Fruit fly (Drosophila melanogaster) S2 (cell line): Measurements from ENCODE around the gene sl.

ENCODE experiments used
- CG8478 ChIP-seq: fragments of >200 bp; optimal IDR thresholded peaks from 2 replicates; lab custom pipeline; 2018
- CTCF ChIP-seq, 2 experiments: fragments of >200 bp; optimal IDR thresholded peaks; 2 replicates each; lab custom pipeline; 2018

sl gene

DNA sequence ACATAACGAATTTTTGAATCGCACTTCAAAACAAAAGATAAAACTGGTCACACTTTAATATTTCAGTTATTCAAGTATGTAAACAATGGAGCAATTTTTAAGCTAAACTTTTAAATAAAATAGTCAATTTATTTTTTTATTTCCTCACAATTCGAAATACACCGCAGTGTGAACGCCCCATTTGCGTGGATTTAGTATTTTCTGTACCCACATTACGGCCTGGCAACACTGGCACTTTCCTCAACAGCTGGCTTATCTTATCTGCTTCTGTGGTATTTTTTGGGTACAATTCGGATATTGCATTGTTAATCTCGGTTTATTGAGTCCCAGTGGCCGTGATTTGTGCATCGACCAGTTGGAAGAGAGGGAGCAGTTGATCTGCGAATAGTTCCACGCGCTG is at the start of gene sl:
Gene sl, plus strand, starts transcription at position 254 of the 400 bp plus-strand sequence.
- TF ChIP-seq CG8478 (lab: Kevin White, UChicago) = no peak

DNA sequence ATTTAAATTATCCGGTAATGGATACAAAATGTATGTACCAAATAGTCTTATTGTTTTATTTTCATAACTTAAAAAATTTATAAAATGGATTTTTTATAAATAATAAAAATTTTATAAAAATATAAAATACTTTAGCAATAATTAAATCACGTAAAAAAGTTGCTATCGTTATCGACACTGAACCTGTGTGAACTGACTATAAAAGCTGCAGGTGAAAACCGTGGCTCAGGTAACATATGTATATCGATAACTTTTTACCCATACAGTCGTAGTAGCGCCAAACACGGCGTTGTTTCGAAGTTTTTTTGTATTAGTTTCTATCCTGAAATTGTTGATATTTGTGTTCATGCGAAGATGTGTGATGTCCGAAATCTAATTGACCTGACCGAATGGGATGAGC is 46.5 kb upstream of the sl start, which contains the start of gene CG3679:
Gene CG3679, plus strand, starts transcription at position 235 of the 400 bp plus-strand sequence.
- TF ChIP-seq CTCF (optimal IDR thresholded peaks at IDR 0.05; lab: Kevin White, UChicago) (no peak), CG8478 (lab: Kevin White, UChicago) (no peak)

DNA sequence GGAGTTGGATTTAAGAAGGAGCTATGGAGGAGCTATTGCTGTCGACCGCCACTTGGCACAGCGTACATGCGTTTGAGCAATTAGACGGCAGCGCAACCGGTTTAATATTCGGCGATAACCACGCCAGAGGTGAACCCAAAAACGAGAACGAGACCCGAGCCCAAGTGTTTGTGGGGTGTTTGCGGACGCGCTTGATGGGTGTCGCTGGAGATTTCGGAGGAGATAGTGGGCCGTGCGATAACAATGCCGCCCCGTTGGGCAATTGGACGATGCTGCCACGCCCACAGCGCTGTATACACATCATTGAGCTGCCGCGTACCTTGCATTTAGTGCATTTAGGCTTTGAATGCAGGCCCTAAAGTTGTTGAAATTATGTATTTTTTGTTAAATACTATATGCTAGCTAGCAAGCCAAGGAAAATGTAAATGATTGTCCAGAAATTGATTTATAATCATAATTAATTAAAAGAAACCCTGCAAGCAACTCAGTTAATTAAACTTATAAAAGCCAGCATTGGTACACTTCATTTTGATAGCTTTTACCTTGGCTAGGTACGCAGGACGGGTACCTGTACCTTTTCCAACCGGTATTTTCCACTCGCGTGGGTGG is 41.7 kb upstream of the sl start, which contains the start of gene Had1:
Gene Had1, minus strand, starts transcription at position 358 of the 609 bp plus-strand sequence.
- no peak for TF ChIP-seq CG8478 (lab: Kevin White, UChicago)
- TF ChIP-seq CTCF (optimal IDR thresholded peaks at IDR 0.05; lab: Kevin White, UChicago) = no peak

DNA sequence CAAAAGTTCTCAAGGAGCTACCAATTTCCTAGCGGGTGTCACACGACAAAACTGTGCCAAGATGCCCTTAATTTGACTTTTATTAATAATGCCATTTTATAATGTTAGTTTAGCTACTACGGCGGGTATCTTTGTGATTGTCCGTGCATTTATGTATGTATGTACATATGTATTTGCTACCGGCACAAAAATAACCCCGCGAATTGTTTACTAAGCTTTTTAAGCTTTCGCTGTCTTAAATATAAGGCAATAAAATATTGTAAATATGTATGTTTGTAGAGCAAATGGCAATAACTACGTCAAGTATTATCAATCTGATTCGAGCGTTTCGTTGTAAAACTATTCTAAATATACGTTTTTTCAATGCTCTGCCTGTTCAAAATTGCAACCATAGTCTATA is 41.2 kb upstream of the sl start:
- no peak for TF ChIP-seq CG8478 (lab: Kevin White, UChicago)
- no peak for TF ChIP-seq CTCF (optimal IDR thresholded peaks at IDR 0.05; lab: Kevin White, UChicago)

DNA sequence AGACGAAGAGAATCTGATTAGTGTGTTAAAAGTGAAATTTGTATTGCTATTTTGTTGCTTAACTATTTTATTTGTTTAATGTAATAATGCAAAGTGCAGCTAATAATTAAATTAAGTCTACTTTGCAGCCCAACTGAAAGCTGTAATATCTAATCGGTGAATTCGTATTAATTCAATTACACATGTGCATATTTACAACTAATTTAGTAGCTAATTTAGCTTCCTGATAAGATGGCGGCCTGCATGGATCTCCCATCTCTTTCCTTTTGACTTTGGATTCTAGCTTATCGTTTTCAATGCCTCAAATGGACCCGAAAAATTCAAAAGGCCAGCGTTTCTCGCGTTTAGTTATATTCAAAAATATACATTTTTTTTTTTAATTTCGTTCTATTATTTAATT is 40.4 kb upstream of the sl start:
- no peak for TF ChIP-seq CTCF (optimal IDR thresholded peaks at IDR 0.05; lab: Kevin White, UChicago)
- TF ChIP-seq CG8478 (lab: Kevin White, UChicago) = no peak

DNA sequence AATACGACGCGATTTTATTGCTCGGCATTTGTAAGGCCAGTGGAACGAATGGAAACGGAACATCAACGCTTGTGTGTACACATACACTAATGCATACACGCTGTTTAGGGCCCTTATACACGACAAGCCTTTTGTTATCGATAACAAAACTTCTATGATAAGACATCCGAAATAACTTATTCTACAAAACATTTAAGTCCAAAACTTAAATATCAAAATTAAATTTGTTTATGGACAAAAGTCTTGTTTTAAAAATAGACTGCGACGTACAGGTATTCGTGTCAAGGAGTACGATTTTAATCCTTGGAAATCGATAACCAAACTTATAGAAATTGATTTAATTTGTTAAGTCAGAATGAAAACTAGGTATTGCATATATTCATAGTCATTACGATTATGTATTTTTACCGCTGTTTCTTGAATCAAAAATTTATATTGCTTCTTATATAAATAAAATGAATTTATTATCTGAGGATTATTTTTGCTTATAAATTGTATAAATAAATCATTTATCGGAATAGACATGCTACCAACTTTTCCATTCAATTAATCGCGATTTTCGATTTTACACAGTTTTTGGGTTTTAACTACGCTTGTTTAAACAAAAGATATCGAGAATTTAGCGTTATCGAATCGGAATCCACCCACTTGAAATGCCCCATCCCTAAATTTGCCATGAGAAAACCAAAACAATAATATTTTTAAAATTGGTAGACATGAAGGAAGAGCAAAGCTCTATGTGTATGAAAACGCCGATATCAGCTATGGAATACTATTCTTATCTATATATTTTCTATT is 36.8 kb upstream of the sl start, which contains the start of the genes CG9915 and SWIP:
Gene CG9915, minus strand, starts transcription at position 61 of the 798 bp plus-strand sequence.
Gene SWIP, plus strand, starts transcription at position 632 of the 798 bp plus-strand sequence.
- TF ChIP-seq CTCF (optimal IDR thresholded peaks at IDR 0.05; lab: Kevin White, UChicago) = no peak
- no peak for TF ChIP-seq CG8478 (lab: Kevin White, UChicago)

DNA sequence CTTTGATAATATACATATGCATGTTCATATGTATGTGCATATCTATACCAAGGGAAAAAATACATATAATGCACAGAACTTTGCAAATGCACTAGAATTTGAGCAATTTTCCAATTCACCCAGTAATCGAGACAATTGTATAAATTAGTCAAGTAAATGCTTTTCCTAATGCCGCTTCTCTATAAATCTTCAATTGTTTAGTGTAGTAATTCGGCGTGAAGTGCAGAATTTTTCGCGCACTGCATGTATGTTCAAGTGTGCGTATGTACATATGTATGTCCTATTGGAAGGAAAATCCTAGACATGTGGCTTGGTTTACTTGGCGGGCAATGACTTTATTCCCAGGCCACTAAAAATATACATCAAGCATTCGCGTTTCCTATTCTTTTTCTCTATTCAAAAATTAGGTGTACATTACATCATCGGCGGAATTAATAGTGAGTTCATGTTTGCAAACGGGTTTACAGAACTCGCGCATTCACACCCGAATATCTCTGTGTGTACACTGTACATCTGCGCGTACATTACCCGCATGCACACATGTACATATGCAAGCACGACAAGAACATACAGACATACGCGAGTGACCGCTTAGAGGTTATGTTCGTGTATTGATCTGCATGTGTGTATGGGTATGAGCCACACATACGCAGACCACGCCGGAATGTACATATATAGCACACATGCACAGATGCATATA is 31.1 kb upstream of the sl start:
- TF ChIP-seq CTCF (optimal IDR thresholded peaks at IDR 0.05; lab: Kevin White, UChicago) (no peak), CG8478 (lab: Kevin White, UChicago) (no peak)

DNA sequence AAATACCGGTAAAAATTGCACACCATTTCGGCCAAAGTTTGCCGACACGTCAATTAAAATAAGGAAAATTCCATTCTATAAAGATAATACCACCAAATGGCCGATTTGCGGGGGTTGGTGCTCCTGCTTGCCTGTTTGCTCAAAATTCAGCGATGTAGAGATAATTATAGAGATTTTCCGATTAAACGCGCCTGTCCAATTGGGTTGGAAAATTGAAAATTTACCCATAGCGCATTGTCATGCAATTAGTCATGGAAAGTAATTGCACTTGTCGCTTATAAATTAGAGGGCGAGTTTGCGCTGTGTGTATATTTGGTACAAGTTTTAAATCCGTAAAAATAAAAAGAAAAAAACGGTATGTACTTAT is 30.6 kb upstream of the sl start:
- TF ChIP-seq CTCF (optimal IDR thresholded peaks at IDR 0.05; lab: Kevin White, UChicago) (no peak), CG8478 (lab: Kevin White, UChicago) (no peak)

DNA sequence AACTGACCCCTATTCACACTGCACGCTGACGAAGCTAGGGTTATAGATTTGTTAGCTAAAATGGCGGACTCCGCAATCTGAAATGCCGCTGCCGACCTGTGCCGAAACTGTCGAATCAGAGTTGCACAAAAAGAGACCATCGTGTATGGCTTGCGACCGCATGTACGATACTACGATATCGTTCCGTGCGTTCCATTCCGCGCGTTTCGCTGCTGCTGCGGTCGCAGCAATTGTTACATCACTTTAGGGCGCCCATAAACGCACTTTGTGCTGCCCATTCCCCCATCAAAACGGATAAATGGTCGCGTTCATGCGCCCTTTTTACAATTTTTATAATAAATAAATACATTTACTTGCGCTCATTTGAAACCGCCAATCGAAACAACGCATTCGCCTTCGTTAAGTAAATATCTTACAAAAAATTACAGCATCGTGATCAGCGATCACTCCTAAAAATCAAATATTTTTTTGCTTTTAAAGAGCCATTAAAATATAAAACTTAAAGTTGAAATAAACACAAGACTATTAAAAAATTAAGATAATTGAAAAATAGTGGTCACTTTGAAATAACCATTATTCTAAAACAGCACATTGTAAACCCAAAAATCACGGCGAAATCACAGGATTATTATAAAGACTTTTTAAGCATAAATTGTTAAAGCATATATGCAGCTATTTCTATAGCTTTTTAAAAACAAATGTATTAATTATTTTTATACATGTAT is 29.8 kb upstream of the sl start, which contains the start of gene Cyp1:
Gene Cyp1, minus strand, starts transcription at position 174 of the 725 bp plus-strand sequence.
- TF ChIP-seq CTCF (optimal IDR thresholded peaks at IDR 0.05; lab: Kevin White, UChicago) (no peak), CG8478 (lab: Kevin White, UChicago) (no peak)

DNA sequence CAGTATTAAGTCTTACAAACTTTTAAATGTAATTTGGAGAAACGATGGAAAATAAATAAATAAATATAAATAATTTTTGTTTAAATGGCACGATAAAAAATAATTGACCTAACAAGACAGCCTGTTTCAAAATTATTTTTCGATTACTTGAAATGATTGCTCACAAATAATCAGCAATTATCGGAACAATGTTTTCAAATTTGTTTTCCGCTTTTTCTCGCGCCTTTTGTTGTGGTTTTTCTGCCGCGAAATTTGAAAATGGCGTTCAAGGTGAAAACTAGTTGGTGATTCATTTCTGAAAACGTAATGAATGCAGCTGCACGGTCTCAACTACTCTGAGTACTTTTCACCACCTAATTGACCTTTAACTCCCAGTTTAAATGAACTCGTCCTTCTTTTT is 29.1 kb upstream of the sl start:
- TF ChIP-seq CTCF (optimal IDR thresholded peaks at IDR 0.05; lab: Kevin White, UChicago) = no peak
- TF ChIP-seq CG8478 (lab: Kevin White, UChicago) = no peak

DNA sequence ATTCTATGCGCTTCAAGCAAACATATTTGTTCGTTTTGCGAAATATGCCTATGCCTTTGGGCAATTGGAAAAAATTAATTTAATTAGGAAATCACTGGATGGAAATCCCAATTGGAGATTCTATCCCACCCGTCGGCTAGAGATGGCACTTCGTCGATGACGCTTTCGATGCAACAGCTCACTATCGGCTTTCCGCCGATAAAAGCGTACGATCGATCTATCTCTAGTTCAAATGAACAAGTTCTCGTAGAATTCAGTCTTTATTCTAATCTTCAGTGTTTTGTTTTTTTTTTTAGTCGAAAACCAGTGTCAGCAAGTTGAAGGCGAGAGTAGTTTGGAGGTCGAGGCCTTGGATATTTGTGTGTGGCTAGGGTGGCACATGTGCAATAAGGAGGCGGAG is 27.1 kb upstream of the sl start, which contains the start of the genes CG9917 and CG32579:
Gene CG9917, minus strand, starts transcription at position 169 of the 400 bp plus-strand sequence.
Gene CG32579, plus strand, starts transcription at position 224 of the 400 bp plus-strand sequence.
- TF ChIP-seq CG8478 (lab: Kevin White, UChicago) (no peak), CTCF (optimal IDR thresholded peaks at IDR 0.05; lab: Kevin White, UChicago) (no peak)

DNA sequence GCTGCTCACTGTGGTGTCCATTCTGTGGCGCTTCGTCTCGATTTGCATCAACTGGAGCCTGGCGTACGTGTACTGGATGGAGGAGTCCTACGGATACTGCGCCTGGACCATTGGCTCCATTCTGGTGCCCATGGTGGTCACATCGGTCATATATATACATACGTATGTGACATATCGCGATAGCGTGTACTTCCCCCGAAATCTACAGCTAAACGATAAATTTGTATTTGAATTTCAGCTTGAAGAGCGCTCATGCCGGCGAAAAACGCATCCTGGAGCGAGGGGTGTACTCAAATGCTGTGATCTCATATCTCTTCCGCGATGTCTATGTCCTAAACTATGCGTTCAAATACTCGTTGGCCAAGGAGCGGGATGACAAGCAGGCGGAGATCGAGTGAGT is 26.6 kb upstream of the sl start:
- TF ChIP-seq CTCF (optimal IDR thresholded peaks at IDR 0.05; lab: Kevin White, UChicago) (no peak), CG8478 (lab: Kevin White, UChicago) (no peak)

DNA sequence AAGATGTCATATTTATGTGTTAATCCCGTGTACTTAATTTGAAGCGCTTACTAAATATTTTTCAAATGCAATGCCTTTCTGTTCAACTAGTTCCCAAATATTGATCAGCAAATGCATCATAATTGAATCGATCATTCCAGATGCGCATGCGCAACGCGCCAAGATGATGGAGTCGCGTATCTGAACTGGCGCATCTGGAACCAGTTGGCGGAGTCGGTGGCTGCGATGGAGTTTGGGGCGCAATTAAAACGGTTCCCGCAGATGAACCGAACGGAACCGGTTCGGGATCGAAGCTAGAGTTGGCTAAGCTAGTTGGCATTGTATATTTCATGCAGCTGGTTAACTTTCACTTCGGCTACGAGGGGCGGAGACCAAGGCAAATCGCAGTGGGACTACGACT is 24.6 kb upstream of the sl start, which contains the start of gene CalpC:
Gene CalpC, plus strand, starts transcription at position 292 of the 400 bp plus-strand sequence.
- TF ChIP-seq CTCF (optimal IDR thresholded peaks at IDR 0.05; lab: Kevin White, UChicago) = no peak
- TF ChIP-seq CG8478 (lab: Kevin White, UChicago) = no peak

DNA sequence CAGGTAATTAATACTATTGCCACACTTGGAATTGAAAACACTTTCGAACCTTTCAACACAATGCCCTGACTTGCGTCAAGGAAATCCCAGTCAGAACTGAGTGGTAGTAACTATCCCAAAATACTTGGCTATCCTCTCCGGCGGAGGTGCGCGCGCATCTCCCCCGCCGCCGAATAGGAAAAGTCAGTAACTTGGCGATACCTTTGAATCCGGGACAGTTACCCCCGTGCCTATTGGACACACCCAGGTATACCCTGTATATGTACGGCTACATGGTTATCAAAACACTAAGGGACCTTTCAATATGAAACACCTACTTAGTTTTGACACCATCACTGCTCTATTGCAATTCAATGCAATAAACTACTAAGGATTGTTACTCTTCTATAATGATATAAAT is 19.5 kb upstream of the sl start, which contains the start of gene CG9919:
Gene CG9919, minus strand, starts transcription at position 101 of the 400 bp plus-strand sequence.
- no peak for TF ChIP-seq CTCF (optimal IDR thresholded peaks at IDR 0.05; lab: Kevin White, UChicago)
